Worm (Caenorhabditis elegans): ENCODE measurements around the gene kin-21.

kin-21 gene

ce11 chrIV:9873837-9874236 is 41.2 kb downstream of the kin-21 start (continued):
- no peak for TF ChIP-seq fkh-2 (tag; optimal IDR thresholded peaks at IDR 0.05)

- peak; percentile 50 for TF ChIP-seq pqm-1 (tag; optimal IDR thresholded peaks at IDR 0.05)
- no peak for TF ChIP-seq ztf-11 (tag; optimal IDR thresholded peaks at IDR 0.05)
- peak; percentile 81 for TF ChIP-seq elt-2 (tag; optimal IDR thresholded peaks at IDR 0.05)
- TF ChIP-seq fkh-2 (tag; optimal IDR thresholded peaks at IDR 0.05) = no peak
- TF ChIP-seq ama-1 (optimal IDR thresholded peaks at IDR 0.05) = no peak
- TF ChIP-seq aly-2 (tag; optimal IDR thresholded peaks at IDR 0.05) = no peak
- TF ChIP-seq mdl-1 (tag; optimal IDR thresholded peaks at IDR 0.05) = no peak
- no peak for TF ChIP-seq daf-12 (tag; optimal IDR thresholded peaks at IDR 0.05)
- TF ChIP-seq nhr-25 (tag; optimal IDR thresholded peaks at IDR 0.05) = peak; percentile 47
- TF ChIP-seq mml-1 (tag; optimal IDR thresholded peaks at IDR 0.05) = no peak
- no peak for TF ChIP-seq unc-62 (GFP tag; optimal IDR thresholded peaks at IDR 0.05)
- no peak for TF ChIP-seq hmg-11 (tag; optimal IDR thresholded peaks at IDR 0.05)
- TF ChIP-seq lin-15B (tag; optimal IDR thresholded peaks at IDR 0.05) = no peak
- TF ChIP-seq jun-1 (tag; optimal IDR thresholded peaks at IDR 0.05) = peak; percentile 70
- TF ChIP-seq nhr-11 (tag; optimal IDR thresholded peaks at IDR 0.05) = no peak
- peak; percentile 14 for TF ChIP-seq ceh-28 (tag; optimal IDR thresholded peaks at IDR 0.05)
- no peak for TF ChIP-seq unc-39 (tag; optimal IDR thresholded peaks at IDR 0.05)
- TF ChIP-seq pha-4 (tag; optimal IDR thresholded peaks at IDR 0.05) = peak; percentile 53
- TF ChIP-seq nhr-43 (tag; optimal IDR thresholded peaks at IDR 0.05; ENCODE audit: poor library complexity, severe bottlenecking) = peak; percentile 87
- no peak for TF ChIP-seq egl-27 (tag; optimal IDR thresholded peaks at IDR 0.05)
- TF ChIP-seq nhr-76 (tag; optimal IDR thresholded peaks at IDR 0.05) = peak; percentile 17
- no peak for TF ChIP-seq skn-1 (tag; optimal IDR thresholded peaks at IDR 0.05)
- TF ChIP-seq lin-39 (tag; optimal IDR thresholded peaks at IDR 0.05) = no peak
- no peak for TF ChIP-seq ceh-16 (tag; optimal IDR thresholded peaks at IDR 0.05)
- no peak for TF ChIP-seq sea-2 (GFP tag; optimal IDR thresholded peaks at IDR 0.05)
- peak; percentile 58 for TF ChIP-seq nhr-23 (tag; optimal IDR thresholded peaks at IDR 0.05)
- TF ChIP-seq nhr-237 (tag; optimal IDR thresholded peaks at IDR 0.05) = no peak
Measured at ce11 chrIV:9875646-9876045, 43.0 kb downstream of the kin-21 start.

- TF ChIP-seq egl-27 (tag; optimal IDR thresholded peaks at IDR 0.05) (no peak), ZK546.5 (tag; optimal IDR thresholded peaks at IDR 0.05) (no peak), aly-2 (tag; optimal IDR thresholded peaks at IDR 0.05) (no peak), zag-1 (tag; optimal IDR thresholded peaks at IDR 0.05) (no peak), lsy-12 (tag; optimal IDR thresholded peaks at IDR 0.05) (no peak), jun-1 (tag; optimal IDR thresholded peaks at IDR 0.05) (no peak), daf-12 (tag; optimal IDR thresholded peaks at IDR 0.05) (no peak), ceh-16 (tag; optimal IDR thresholded peaks at IDR 0.05) (no peak), lin-15B (tag; optimal IDR thresholded peaks at IDR 0.05) (no peak), elt-3 (tag; optimal IDR thresholded peaks at IDR 0.05) (no peak), pqm-1 (tag; optimal IDR thresholded peaks at IDR 0.05) (no peak), elt-2 (tag; optimal IDR thresholded peaks at IDR 0.05) (no peak), ztf-4 (tag; optimal IDR thresholded peaks at IDR 0.05) (no peak), nfya-1 (tag; optimal IDR thresholded peaks at IDR 0.05; ENCODE audit: insufficient read depth) (no peak), egl-5 (tag; optimal IDR thresholded peaks at IDR 0.05) (no peak), tbx-2 (tag; optimal IDR thresholded peaks at IDR 0.05) (no peak), sea-2 (GFP tag; optimal IDR thresholded peaks at IDR 0.05) (no peak), R02D3.7 (tag; optimal IDR thresholded peaks at IDR 0.05) (no peak), nhr-237 (tag; optimal IDR thresholded peaks at IDR 0.05) (no peak)
Measured at ce11 chrIV:9878893-9879379, 46.2 kb downstream of the kin-21 start, which contains the start of gene nhr-4. Gene nhr-4 (plus strand): TSS chrIV:9879329.

ce11 chrIV:9884257-9884656 is 51.6 kb downstream of the kin-21 start, which contains the start of the genes prp-18 and mccc-1:
Gene prp-18 (minus strand): TSS chrIV:9884383.
Gene mccc-1 (plus strand): TSS chrIV:9884570.
- TF ChIP-seq mml-1 (tag; optimal IDR thresholded peaks at IDR 0.05) (no peak), snpc-4 (tag; optimal IDR thresholded peaks at IDR 0.05) (peak; percentile 61), R02D3.7 (tag; optimal IDR thresholded peaks at IDR 0.05) (no peak), fkh-2 (tag; optimal IDR thresholded peaks at IDR 0.05) (no peak), ztf-11 (tag; optimal IDR thresholded peaks at IDR 0.05) (no peak), lin-39 (tag; optimal IDR thresholded peaks at IDR 0.05) (peak; percentile 59), nhr-11 (tag; optimal IDR thresholded peaks at IDR 0.05) (no peak), elt-2 (tag; optimal IDR thresholded peaks at IDR 0.05) (peak; percentile 34), hmg-11 (tag; optimal IDR thresholded peaks at IDR 0.05) (peak; percentile 19), nhr-76 (tag; optimal IDR thresholded peaks at IDR 0.05) (no peak), ama-1 (optimal IDR thresholded peaks at IDR 0.05) (no peak), lin-15B (tag; optimal IDR thresholded peaks at IDR 0.05) (peak; percentile 78), egl-5 (tag; optimal IDR thresholded peaks at IDR 0.05) (peak; percentile 64), lsy-12 (tag; optimal IDR thresholded peaks at IDR 0.05) (no peak), pqm-1 (tag; optimal IDR thresholded peaks at IDR 0.05) (peak; percentile 13), unc-39 (tag; optimal IDR thresholded peaks at IDR 0.05) (no peak), nhr-67 (tag; optimal IDR thresholded peaks at IDR 0.05) (no peak), nhr-28 (tag; optimal IDR thresholded peaks at IDR 0.05) (no peak)

Data from whole organism, L3 larva.